Worm (Caenorhabditis elegans) whole organism, L2 larva: ENCODE results near the gene T28F3.9.

Experiments used
- C34F6.9 ChIP-seq: fragments of 150-350 bp; optimal IDR thresholded peaks from 2 replicates; lab custom pipeline; 2014; ENCODE audit warnings: missing biosample characterization, missing genetic modification characterization
- F13H6.1 ChIP-seq: sonication (generic microtip); optimal IDR thresholded peaks from 2 replicates; lab custom pipeline; 2016; ENCODE audit warnings: missing genetic modification characterization, missing compliant biosample characterization
- ZK546.5 ChIP-seq: sonication (generic microtip); optimal IDR thresholded peaks from 2 replicates; lab custom pipeline; 2017; ENCODE audit warnings: missing biosample characterization, missing genetic modification characterization
- alr-1 ChIP-seq: fragments of 150-350 bp; optimal IDR thresholded peaks from 2 replicates; lab custom pipeline; 2014; ENCODE audit warnings: missing biosample characterization, missing genetic modification characterization
- aly-2 ChIP-seq: fragments of 150-350 bp; optimal IDR thresholded peaks from 2 replicates; lab custom pipeline; 2014; ENCODE audit warnings: missing biosample characterization, missing genetic modification characterization
- ama-1 ChIP-seq: fragments of 150-350 bp; optimal IDR thresholded peaks from 2 replicates; lab custom pipeline; 2018; ENCODE audit warnings: inconsistent platforms
- ceh-16 ChIP-seq: fragments of 150-350 bp; optimal IDR thresholded peaks from 2 replicates; lab custom pipeline; 2014; ENCODE audit warnings: missing biosample characterization, missing genetic modification characterization
- ceh-82 ChIP-seq: fragments of 150-350 bp; optimal IDR thresholded peaks from 2 replicates; lab custom pipeline; 2014; ENCODE audit warnings: missing biosample characterization, missing genetic modification characterization
- crh-2 ChIP-seq: sonication (generic microtip); optimal IDR thresholded peaks from 2 replicates; lab custom pipeline; 2017; ENCODE audit warnings: missing biosample characterization, missing genetic modification characterization
- egl-27 ChIP-seq: sonication (generic microtip); optimal IDR thresholded peaks from 3 replicates; lab custom pipeline; 2017; ENCODE audit warnings: missing biosample characterization, missing genetic modification reagents, missing genetic modification characterization
- elt-1 ChIP-seq: fragments of 150-350 bp; optimal IDR thresholded peaks from 2 replicates; lab custom pipeline; 2014; ENCODE audit warnings: missing biosample characterization, missing genetic modification characterization
- fos-1 ChIP-seq: fragments of 150-350 bp; optimal IDR thresholded peaks from 2 replicates; lab custom pipeline; 2014; ENCODE audit warnings: missing biosample characterization, missing genetic modification characterization
- gmeb-1 ChIP-seq: fragments of 150-350 bp; optimal IDR thresholded peaks from 2 replicates; lab custom pipeline; 2014; ENCODE audit warnings: missing biosample characterization, missing genetic modification characterization
- lin-11 ChIP-seq: fragments of 150-350 bp; sonication (generic microtip); optimal IDR thresholded peaks from 2 replicates; lab custom pipeline; 2014; ENCODE audit warnings: missing biosample characterization, missing genetic modification characterization, inconsistent platforms, mixed read lengths
- lin-13 ChIP-seq: fragments of 150-350 bp; optimal IDR thresholded peaks from 2 replicates; lab custom pipeline; 2014; ENCODE audit warnings: missing biosample characterization, missing genetic modification reagents, missing genetic modification characterization
- lin-39 ChIP-seq: fragments of 150-350 bp; optimal IDR thresholded peaks from 2 replicates; lab custom pipeline; 2014; ENCODE audit warnings: missing biosample characterization, missing genetic modification reagents, missing genetic modification characterization
- lsy-2 ChIP-seq, 2 experiments: fragments of 150-350 bp in 1 of 2; sonication (generic microtip) in 1 of 2; optimal IDR thresholded peaks; 2 replicates each; lab custom pipeline; 2014 to 2017; ENCODE audit warnings: missing biosample characterization in 2 of 2, missing genetic modification characterization in 2 of 2
- mab-5 ChIP-seq: fragments of 150-350 bp; optimal IDR thresholded peaks from 2 replicates; lab custom pipeline; 2014; ENCODE audit warnings: missing biosample characterization, missing genetic modification characterization
- nhr-11 ChIP-seq: fragments of 150-350 bp; optimal IDR thresholded peaks from 2 replicates; lab custom pipeline; 2014; ENCODE audit warnings: missing biosample characterization, missing genetic modification characterization
- nhr-12 ChIP-seq: fragments of 150-350 bp; optimal IDR thresholded peaks from 2 replicates; lab custom pipeline; 2014; ENCODE audit warnings: missing biosample characterization, missing genetic modification characterization
- nhr-129 ChIP-seq: fragments of 150-350 bp; optimal IDR thresholded peaks from 2 replicates; lab custom pipeline; 2014; ENCODE audit warnings: missing biosample characterization, missing genetic modification characterization
- nhr-23 ChIP-seq: fragments of 150-350 bp; optimal IDR thresholded peaks from 2 replicates; lab custom pipeline; 2014; ENCODE audit warnings: missing biosample characterization, missing genetic modification reagents, missing genetic modification characterization
- nhr-25 ChIP-seq: fragments of 150-350 bp; sonication (generic microtip); optimal IDR thresholded peaks from 3 replicates; lab custom pipeline; 2014; ENCODE audit warnings: missing biosample characterization, missing genetic modification characterization
- nhr-77 ChIP-seq: fragments of 150-350 bp; optimal IDR thresholded peaks from 2 replicates; lab custom pipeline; 2014; ENCODE audit warnings: missing biosample characterization, missing genetic modification characterization
- peb-1 ChIP-seq: fragments of 150-350 bp; optimal IDR thresholded peaks from 2 replicates; lab custom pipeline; 2014; ENCODE audit warnings: missing biosample characterization, missing genetic modification characterization
- sem-4 ChIP-seq: fragments of 150-350 bp; optimal IDR thresholded peaks from 2 replicates; lab custom pipeline; 2014; ENCODE audit warnings: missing biosample characterization, missing genetic modification reagents, missing genetic modification characterization
- sma-3 ChIP-seq: sonication (generic microtip); optimal IDR thresholded peaks from 2 replicates; lab custom pipeline; 2016; ENCODE audit warnings: missing genetic modification reagents, missing genetic modification characterization, missing compliant biosample characterization
- sma-9 ChIP-seq, 2 experiments: fragments of 150-350 bp in 1 of 2; sonication (generic microtip) in 1 of 2; optimal IDR thresholded peaks; 2 replicates each; lab custom pipeline; 2014 to 2016; ENCODE audit warnings: missing genetic modification characterization in 2 of 2, mild to moderate bottlenecking in 1 of 2, missing biosample characterization in 1 of 2, missing compliant biosample characterization in 1 of 2, missing genetic modification reagents in 1 of 2, moderate library complexity in 1 of 2
- snpc-4 ChIP-seq: fragments of 150-350 bp; optimal IDR thresholded peaks from 2 replicates; lab custom pipeline; 2014; ENCODE audit warnings: missing biosample characterization, missing genetic modification characterization
- unc-55 ChIP-seq: fragments of 150-350 bp; sonication (generic microtip); optimal IDR thresholded peaks from 3 replicates; lab custom pipeline; 2014; ENCODE audit warnings: missing biosample characterization, missing genetic modification reagents, missing genetic modification characterization
- zag-1 ChIP-seq: fragments of 150-350 bp; optimal IDR thresholded peaks from 2 replicates; lab custom pipeline; 2014; ENCODE audit warnings: missing biosample characterization, missing genetic modification characterization
- ztf-1 ChIP-seq: fragments of 200-800 bp; sonication (Bioruptor generic); conservative IDR thresholded peaks from 2 replicates; pipeline ENCODE4 v1.3.6; 2022; ENCODE audit warnings: missing genetic modification characterization, missing compliant biosample characterization
- ztf-4 ChIP-seq: fragments of 150-350 bp; optimal IDR thresholded peaks from 2 replicates; lab custom pipeline; 2014; ENCODE audit warnings: missing biosample characterization, missing genetic modification characterization

The T28F3.9 gene

ce11 chrIV:17268628-17269027 is 39.7 kb upstream of the T28F3.9 start:
- TF ChIP-seq F13H6.1 (tag; lab: Kevin White, UChicago) (peak; percentile 24), ama-1 (lab: Kevin White, UChicago) (peak; percentile 41), snpc-4 (peak; percentile 10), nhr-129 (peak; percentile 87), mab-5 (tag; lab: Kevin White, UChicago) (peak; percentile 62), elt-1 (tag; lab: Kevin White, UChicago) (no peak), C34F6.9 (tag; lab: Kevin White, UChicago) (peak; percentile 73), zag-1 (tag; lab: Kevin White, UChicago) (peak; percentile 5), lin-13 (GFP tag; lab: Kevin White, UChicago) (peak; percentile 8), sma-9 (GFP tag; optimal IDR thresholded peaks at IDR 0.05; lab: Kevin White, UChicago) (peak; percentile 45), sma-9 (tag; optimal IDR thresholded peaks at IDR 0.05; lab: Kevin White, UChicago) (no peak), crh-2 (tag; lab: Kevin White, UChicago) (peak; percentile 80), sma-3 (GFP tag; lab: Kevin White, UChicago) (no peak), unc-55 (GFP tag; lab: Kevin White, UChicago) (peak; percentile 56), lsy-2 (tag; optimal IDR thresholded peaks at IDR 0.05; lab: Kevin White, UChicago) (peak in 1 of 2 experiments; percentile 51), fos-1 (tag; lab: Kevin White, UChicago) (peak; percentile 62), ztf-4 (tag; lab: Kevin White, UChicago) (no peak), lin-11 (no peak), sem-4 (tag; lab: Kevin White, UChicago) (peak; percentile 65), ceh-82 (no peak)

- TF ChIP-seq nhr-25 (no peak), gmeb-1 (tag; lab: Kevin White, UChicago) (no peak), unc-55 (GFP tag; lab: Kevin White, UChicago) (no peak), mab-5 (tag; lab: Kevin White, UChicago) (no peak), ZK546.5 (tag; lab: Kevin White, UChicago) (no peak), aly-2 (tag; lab: Kevin White, UChicago) (no peak), ama-1 (lab: Kevin White, UChicago) (no peak)
- TF ChIP-seq, all 48 proteins: peak for 0
These were observed 39.3 kb upstream of the T28F3.9 start, which contains the start of gene atgp-1 for ce11 chrIV:17269042-17269441. Gene atgp-1 (plus strand): TSS chrIV:17269342.

ce11 chrIV:17269702-17270101 is 38.6 kb upstream of the T28F3.9 start:
- TF ChIP-seq lin-11 = no peak
- peak; percentile 17 for TF ChIP-seq ceh-16 (tag; lab: Kevin White, UChicago)

ce11 chrIV:17273602-17274110 is 34.7 kb upstream of the T28F3.9 start, which contains the start of gene gln-5:
Gene gln-5 (minus strand): TSS chrIV:17273652.
- no peak for TF ChIP-seq lsy-2 (tag; optimal IDR thresholded peaks at IDR 0.05; lab: Kevin White, UChicago)
- TF ChIP-seq ama-1 (lab: Kevin White, UChicago) = no peak
- TF ChIP-seq gmeb-1 (tag; lab: Kevin White, UChicago) = no peak
- no peak for TF ChIP-seq nhr-11 (tag; lab: Kevin White, UChicago)
- TF ChIP-seq egl-27 (tag; lab: Kevin White, UChicago) = no peak
- no peak for TF ChIP-seq lin-39
- TF ChIP-seq sma-9 (GFP tag; optimal IDR thresholded peaks at IDR 0.05; lab: Kevin White, UChicago) = no peak
- TF ChIP-seq sma-9 (tag; optimal IDR thresholded peaks at IDR 0.05; lab: Kevin White, UChicago) = no peak
- no peak for TF ChIP-seq ztf-1
- no peak for TF ChIP-seq F13H6.1 (tag; lab: Kevin White, UChicago)
- TF ChIP-seq sma-3 (GFP tag; lab: Kevin White, UChicago) = no peak
- TF ChIP-seq nhr-77 = no peak
- no peak for TF ChIP-seq sem-4 (tag; lab: Kevin White, UChicago)
- no peak for TF ChIP-seq nhr-12 (tag; lab: Kevin White, UChicago)
- no peak for TF ChIP-seq ceh-82
- no peak for TF ChIP-seq alr-1 (tag; lab: Kevin White, UChicago)
- no peak for TF ChIP-seq zag-1 (tag; lab: Kevin White, UChicago)
- TF ChIP-seq peb-1 (tag; lab: Kevin White, UChicago) = no peak
- TF ChIP-seq nhr-23 (tag; lab: Kevin White, UChicago) = no peak
- TF ChIP-seq, all 48 proteins: peak for 0

DNA sequence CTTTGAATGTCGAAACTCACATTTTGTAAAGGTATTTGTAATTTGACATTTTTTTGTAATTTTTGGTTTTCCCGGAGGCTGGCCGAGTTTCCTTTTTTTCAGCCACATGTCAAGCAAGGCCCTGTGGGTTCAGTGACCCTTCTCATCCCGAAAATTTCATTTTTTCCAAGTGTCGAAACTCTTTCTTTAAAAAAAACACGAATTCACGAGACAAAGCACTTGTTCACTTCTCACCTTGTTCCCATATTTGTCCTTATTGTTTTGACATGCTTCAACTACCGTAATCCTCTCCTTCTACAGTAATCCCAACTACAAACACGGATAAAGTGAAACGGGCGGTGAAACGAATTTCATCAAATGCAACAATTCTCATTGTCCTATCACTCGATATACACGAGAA is 33.0 kb upstream of the T28F3.9 start, which contains the start of gene lhfp-4:
lhfp-4 (plus strand) TSS at position 301 of the 400 bp plus-strand sequence.
- no peak for TF ChIP-seq zag-1 (tag; lab: Kevin White, UChicago)
- no peak for TF ChIP-seq elt-1 (tag; lab: Kevin White, UChicago)
- TF ChIP-seq ama-1 (lab: Kevin White, UChicago) = no peak
- no peak for TF ChIP-seq lin-11
- TF ChIP-seq ceh-16 (tag; lab: Kevin White, UChicago) = no peak
- no peak for TF ChIP-seq lin-39
- TF ChIP-seq, all 48 proteins: peak for 0
